Fruit fly (Drosophila melanogaster): ENCODE measurements around the gene Sec3.

DNA sequence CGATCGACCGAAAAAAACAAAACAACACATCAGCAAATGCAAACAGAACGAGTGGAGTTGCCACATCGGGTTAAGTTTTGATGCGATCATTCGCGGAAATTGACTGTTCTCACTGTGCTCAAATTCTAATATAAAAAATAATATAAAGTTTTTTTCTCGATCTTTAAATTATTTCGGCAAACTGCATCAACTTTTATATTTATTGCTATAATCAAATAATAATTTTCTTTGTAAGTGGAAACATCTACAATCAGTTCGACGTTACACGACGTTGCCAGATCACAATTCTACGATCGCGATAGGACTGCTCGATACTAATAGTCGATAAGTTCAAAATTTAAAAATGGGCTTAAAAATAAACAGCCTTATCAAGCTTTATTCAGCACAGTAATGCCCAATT is 3.8 kb upstream of the Sec3 start, which contains the start of gene Gorab:
- no peak for TF ChIP-seq CG8478 (optimal IDR thresholded peaks at IDR 0.05)
- TF ChIP-seq CTCF (optimal IDR thresholded peaks at IDR 0.05): no peak
